Fruit fly (Drosophila melanogaster) whole organism, embryonic: ENCODE data around the gene CG9706.

Experiments
- C15 ChIP-seq: fragments of 200-800 bp; sonication (Bioruptor generic); IDR thresholded peaks from 3 replicates; pipeline ENCODE4 v1.3.6; 2022; ENCODE audit warnings: missing biosample characterization, missing genetic modification characterization
- CG10366 ChIP-seq: fragments of 200-800 bp; sonication (Bioruptor generic); IDR thresholded peaks from 2 replicates; pipeline ENCODE4 v1.3.6; 2022; ENCODE audit warnings: missing biosample characterization, missing genetic modification characterization
- CG10462 ChIP-seq: fragments of 200-800 bp; sonication (Bioruptor generic); optimal IDR thresholded peaks from 2 replicates; lab custom pipeline; 2016; ENCODE audit warnings: missing biosample characterization, missing genetic modification characterization
- CG12219 ChIP-seq: fragments of 200-800 bp; sonication (Bioruptor generic); optimal IDR thresholded peaks from 3 replicates; lab custom pipeline; 2018; ENCODE audit warnings: missing biosample characterization, mild to moderate bottlenecking, missing genetic modification characterization
- CG14441 ChIP-seq: fragments of 200-800 bp; sonication (Bioruptor generic); IDR thresholded peaks from 2 replicates; pipeline ENCODE4 v1.3.6; 2022; ENCODE audit warnings: missing biosample characterization, missing genetic modification characterization
- CG14860 ChIP-seq: fragments of 200-800 bp; sonication (Bioruptor generic); IDR thresholded peaks from 3 replicates; pipeline ENCODE4 v1.3.6; 2022; ENCODE audit warnings: missing biosample characterization, missing genetic modification characterization; ENCODE audit not compliant: partially characterized antibody
- CG15011 ChIP-seq: fragments of 200-800 bp; sonication (Bioruptor generic); optimal IDR thresholded peaks from 3 replicates; lab custom pipeline; 2018; ENCODE audit warnings: missing biosample characterization, mild to moderate bottlenecking, missing genetic modification characterization
- CG17186 ChIP-seq: fragments of 200-800 bp; sonication (Bioruptor generic); optimal IDR thresholded peaks from 3 replicates; lab custom pipeline; 2017; ENCODE audit warnings: missing biosample characterization, missing genetic modification reagents, missing genetic modification characterization
- CG2116 ChIP-seq: fragments of 200-800 bp; sonication (Bioruptor generic); optimal IDR thresholded peaks from 3 replicates; lab custom pipeline; 2018; ENCODE audit warnings: missing biosample characterization, mild to moderate bottlenecking, missing genetic modification characterization
- CG2678 ChIP-seq: fragments of 200-800 bp; sonication (Bioruptor generic); optimal IDR thresholded peaks from 3 replicates; lab custom pipeline; 2019; ENCODE audit warnings: missing biosample characterization, mild to moderate bottlenecking, missing genetic modification characterization, moderate library complexity
- CG30020 ChIP-seq: fragments of 200-800 bp; optimal IDR thresholded peaks from 2 replicates; lab custom pipeline; 2019; ENCODE audit warnings: missing biosample characterization, mild to moderate bottlenecking, missing genetic modification characterization, moderate library complexity
- CG3838 ChIP-seq: fragments of 200-800 bp; sonication (Bioruptor generic); optimal IDR thresholded peaks from 3 replicates; lab custom pipeline; 2016; ENCODE audit warnings: missing biosample characterization, missing genetic modification characterization
- CG8281 ChIP-seq: fragments of 200-800 bp; sonication (Bioruptor generic); optimal IDR thresholded peaks from 2 replicates; lab custom pipeline; 2018; ENCODE audit warnings: missing biosample characterization, mild to moderate bottlenecking, missing genetic modification characterization, moderate library complexity
- CG9437 ChIP-seq: fragments of 200-800 bp; sonication (Bioruptor generic); optimal IDR thresholded peaks from 2 replicates; lab custom pipeline; 2018; ENCODE audit warnings: missing biosample characterization, mild to moderate bottlenecking, missing genetic modification characterization
- D19A ChIP-seq: fragments of 200-800 bp; optimal IDR thresholded peaks from 3 replicates; lab custom pipeline; 2019; ENCODE audit warnings: missing biosample characterization, mild to moderate bottlenecking, missing genetic modification characterization, moderate library complexity
- Dip2 ChIP-seq: fragments of 200-800 bp; sonication (Bioruptor generic); IDR thresholded peaks from 2 replicates; pipeline ENCODE4 v1.3.6; 2022; ENCODE audit warnings: missing biosample characterization, missing genetic modification characterization
- E2f1 ChIP-seq: fragments of 200-800 bp; sonication (Bioruptor generic); IDR thresholded peaks from 2 replicates; pipeline ENCODE4 v1.3.6; 2022; ENCODE audit warnings: missing biosample characterization, missing genetic modification characterization
- H15 ChIP-seq: fragments of 200-800 bp; sonication (Bioruptor generic); IDR thresholded peaks from 3 replicates; pipeline ENCODE4 v1.3.6; 2022; ENCODE audit warnings: missing biosample characterization, missing genetic modification characterization
- Hr51 ChIP-seq, 2 experiments: fragments of 200-800 bp; sonication (Bioruptor generic); optimal IDR thresholded peaks; 2 replicates in 1 of 2; 3 replicates in 1 of 2; lab custom pipeline; 2016 to 2018; ENCODE audit warnings: missing biosample characterization in 2 of 2, missing genetic modification characterization in 2 of 2, mild to moderate bottlenecking in 1 of 2, moderate library complexity in 1 of 2
- Nf-YA ChIP-seq: fragments of 200-800 bp; sonication (Bioruptor generic); IDR thresholded peaks from 2 replicates; pipeline ENCODE4 v1.3.6; 2022; ENCODE audit warnings: missing biosample characterization, missing genetic modification characterization
- Poxn ChIP-seq: fragments of 200-800 bp; sonication (Bioruptor generic); IDR thresholded peaks from 2 replicates; pipeline ENCODE4 v1.3.6; 2022; ENCODE audit warnings: missing biosample characterization, missing genetic modification characterization
- Sry-β ChIP-seq: fragments of 200-800 bp; sonication (Bioruptor generic); optimal IDR thresholded peaks from 2 replicates; lab custom pipeline; 2018; ENCODE audit warnings: missing biosample characterization, mild to moderate bottlenecking, missing genetic modification characterization, moderate library complexity
- Stat92E ChIP-seq, 3 experiments: fragments of >200 bp in 2 of 3; fragments of 200-800 bp in 1 of 3; sonication (Bioruptor generic) in 1 of 3; optimal IDR thresholded peaks; 2 replicates each; lab custom pipeline; 2017 to 2019; ENCODE audit warnings: missing biosample characterization in 3 of 3, missing genetic modification characterization in 3 of 3, mild to moderate bottlenecking in 1 of 3, moderate library complexity in 1 of 3
- ab ChIP-seq: fragments of 200-800 bp; sonication (Bioruptor generic); optimal IDR thresholded peaks from 2 replicates; lab custom pipeline; 2016; ENCODE audit warnings: missing biosample characterization, missing genetic modification characterization
- bab2 ChIP-seq: fragments of 200-800 bp; sonication (Bioruptor generic); optimal IDR thresholded peaks from 2 replicates; lab custom pipeline; 2016; ENCODE audit warnings: missing biosample characterization, missing genetic modification characterization
- bbx ChIP-seq: fragments of 200-800 bp; sonication (Bioruptor generic); IDR thresholded peaks from 2 replicates; pipeline ENCODE4 v1.3.6; 2022; ENCODE audit warnings: missing biosample characterization, missing genetic modification characterization; ENCODE audit not compliant: partially characterized antibody
- bigmax ChIP-seq: fragments of 200-800 bp; sonication (Bioruptor generic); optimal IDR thresholded peaks from 2 replicates; lab custom pipeline; 2018; ENCODE audit warnings: missing biosample characterization, mild to moderate bottlenecking, missing genetic modification characterization
- bsh ChIP-seq, 2 experiments: fragments of 200-800 bp; sonication (Bioruptor generic); optimal IDR thresholded peaks; 2 replicates each; lab custom pipeline; 2017 to 2018; ENCODE audit warnings: mild to moderate bottlenecking in 2 of 2, missing biosample characterization in 2 of 2, missing genetic modification characterization in 2 of 2, moderate library complexity in 1 of 2
- chif ChIP-seq, 2 experiments: fragments of 200-800 bp; sonication (Bioruptor generic); optimal IDR thresholded peaks; 3 replicates each; lab custom pipeline; 2016; ENCODE audit warnings: missing biosample characterization in 2 of 2, missing genetic modification characterization in 2 of 2
- chm ChIP-seq: fragments of 200-800 bp; sonication (Bioruptor generic); IDR thresholded peaks from 2 replicates; pipeline ENCODE4 v1.3.6; 2022; ENCODE audit warnings: missing biosample characterization, missing genetic modification characterization
- croc ChIP-seq: fragments of 200-800 bp; sonication (Bioruptor generic); conservative IDR thresholded peaks from 3 replicates; pipeline ENCODE4 v1.3.6; 2022; ENCODE audit warnings: missing biosample characterization, missing genetic modification characterization
- dmrt11E ChIP-seq: fragments of 200-800 bp; sonication (Bioruptor generic); optimal IDR thresholded peaks from 3 replicates; lab custom pipeline; 2018; ENCODE audit warnings: missing biosample characterization, mild to moderate bottlenecking, missing genetic modification characterization, moderate library complexity
- gcm2 ChIP-seq: fragments of 200-800 bp; sonication (Bioruptor generic); optimal IDR thresholded peaks from 2 replicates; lab custom pipeline; 2016; ENCODE audit warnings: missing biosample characterization, missing genetic modification characterization
- gsb ChIP-seq: fragments of 200-800 bp; sonication (Bioruptor generic); IDR thresholded peaks from 2 replicates; pipeline ENCODE4 v1.3.6; 2022; ENCODE audit warnings: missing biosample characterization, missing genetic modification characterization
- lbe ChIP-seq: fragments of 200-800 bp; sonication (Bioruptor generic); optimal IDR thresholded peaks from 2 replicates; lab custom pipeline; 2016; ENCODE audit warnings: missing biosample characterization, mild to moderate bottlenecking, missing genetic modification characterization
- lov ChIP-seq, 2 experiments: fragments of 200-800 bp in 1 of 2; fragments of >200 bp in 1 of 2; sonication (Bioruptor generic) in 1 of 2; IDR thresholded peaks in 1 of 2; optimal IDR thresholded peaks in 1 of 2; 2 replicates in 1 of 2; 3 replicates in 1 of 2; pipeline versions ENCODE4 v1.3.6 to Lab custom; 2017 to 2022; ENCODE audit warnings: missing biosample characterization in 1 of 2, missing genetic modification characterization in 1 of 2
- maf-S ChIP-seq: fragments of 200-800 bp; sonication (Bioruptor generic); optimal IDR thresholded peaks from 2 replicates; lab custom pipeline; 2016; ENCODE audit warnings: missing biosample characterization, missing genetic modification characterization
- nau ChIP-seq: fragments of 200-800 bp; sonication (Bioruptor generic); optimal IDR thresholded peaks from 3 replicates; lab custom pipeline; 2017; ENCODE audit warnings: missing biosample characterization, mild to moderate bottlenecking, missing genetic modification characterization, missing genetic modification reagents
- nom ChIP-seq: fragments of 200-800 bp; sonication (Bioruptor generic); optimal IDR thresholded peaks from 2 replicates; lab custom pipeline; 2017; ENCODE audit warnings: missing biosample characterization, missing genetic modification characterization, mild to moderate bottlenecking, moderate library complexity, missing genetic modification reagents
- oc ChIP-seq: fragments of 200-800 bp; sonication (Bioruptor generic); optimal IDR thresholded peaks from 2 replicates; lab custom pipeline; 2018; ENCODE audit warnings: missing biosample characterization, mild to moderate bottlenecking, missing genetic modification characterization, moderate library complexity
- phol ChIP-seq: fragments of 200-800 bp; sonication (Bioruptor generic); optimal IDR thresholded peaks from 3 replicates; lab custom pipeline; 2018; ENCODE audit warnings: missing biosample characterization, mild to moderate bottlenecking, missing genetic modification characterization, moderate library complexity
- rib ChIP-seq: fragments of 200-800 bp; sonication (Bioruptor generic); IDR thresholded peaks from 2 replicates; pipeline ENCODE4 v1.3.6; 2022; ENCODE audit warnings: missing biosample characterization, missing genetic modification characterization
- slbo ChIP-seq: fragments of 200-800 bp; sonication (Bioruptor generic); IDR thresholded peaks from 2 replicates; pipeline ENCODE4 v1.3.6; 2022; ENCODE audit warnings: missing biosample characterization, missing genetic modification characterization
- sna ChIP-seq: fragments of 200-800 bp; sonication (Bioruptor generic); IDR thresholded peaks from 2 replicates; pipeline ENCODE4 v1.3.6; 2022; ENCODE audit warnings: missing biosample characterization, missing genetic modification characterization; ENCODE audit not compliant: partially characterized antibody
- unpg ChIP-seq: fragments of 200-800 bp; sonication (Bioruptor generic); optimal IDR thresholded peaks from 3 replicates; lab custom pipeline; 2018; ENCODE audit warnings: missing biosample characterization, mild to moderate bottlenecking, missing genetic modification characterization, moderate library complexity
- wor ChIP-seq: fragments of 200-800 bp; sonication (Bioruptor generic); IDR thresholded peaks from 2 replicates; pipeline ENCODE4 v1.3.6; 2022; ENCODE audit warnings: missing biosample characterization, missing genetic modification characterization
- zen ChIP-seq: fragments of 200-800 bp; sonication (Bioruptor generic); optimal IDR thresholded peaks from 3 replicates; lab custom pipeline; 2018; ENCODE audit warnings: missing biosample characterization, mild to moderate bottlenecking, missing genetic modification characterization, moderate library complexity
- zf30C ChIP-seq: fragments of 200-800 bp; sonication (Bioruptor generic); optimal IDR thresholded peaks from 3 replicates; lab custom pipeline; 2018; ENCODE audit warnings: missing biosample characterization, mild to moderate bottlenecking, missing genetic modification characterization

Gene CG9706

dm6 chr3L:16768001-16768652 is 14.7 kb upstream of the CG9706 start (continued):
- TF ChIP-seq CG3838 (GFP tag; lab: Kevin White, UChicago) (no peak), bigmax (GFP tag; lab: Kevin White, UChicago) (no peak), CG2678 (tag; lab: Kevin White, UChicago) (peak; percentile 50), sna (GFP tag; lab: Robert Waterston, UW) (0 out of 2 replicates have a peak, but pooled peaks have one; percentile 24), E2f1 (no peak), Hr51 (GFP tag; optimal IDR thresholded peaks at IDR 0.05; lab: Kevin White, UChicago) (peak in 1 of 2 experiments; percentile 23), chif (GFP tag; optimal IDR thresholded peaks at IDR 0.05; lab: Kevin White, UChicago) (peak; percentile 12 to 36), slbo (peak; percentile 9; the same call in 1 of the 2 replicates), croc (peak; percentile 32; the same call in 1 of the 3 replicates), CG14441 (0 out of 2 replicates have a peak, but pooled peaks have one; percentile 44), maf-S (GFP tag; lab: Kevin White, UChicago) (no peak), chm (peak; percentile 51; the same call in 1 of the 2 replicates), CG10462 (GFP tag; lab: Kevin White, UChicago) (no peak), CG10366 (GFP tag; lab: Robert Waterston, UW) (peak; percentile 20; the same call in 1 of the 2 replicates), lbe (GFP tag; lab: Kevin White, UChicago) (no peak), Dip2 (GFP tag; lab: Robert Waterston, UW) (no peak), wor (GFP tag; lab: Robert Waterston, UW) (no peak), CG8281 (peak; percentile 4), unpg (peak; percentile 49), bsh (GFP tag; optimal IDR thresholded peaks at IDR 0.05; lab: Kevin White, UChicago) (peak in 1 of 2 experiments; percentile 46), CG12219 (GFP tag; lab: Kevin White, UChicago) (no peak), ab (GFP tag; lab: Kevin White, UChicago) (no peak), gsb (GFP tag; lab: Robert Waterston, UW) (no peak), CG9437 (GFP tag; lab: Kevin White, UChicago) (no peak), lov (optimal IDR thresholded peaks at IDR 0.05; lab: Kevin White, UChicago) (no peak), lov (GFP tag; IDR thresholded peaks at IDR 0.05; lab: Robert Waterston, UW) (no peak), phol (peak; percentile 66), bab2 (peak; percentile 23), CG30020 (no peak), Poxn (GFP tag; lab: Robert Waterston, UW) (no peak), CG15011 (GFP tag; lab: Kevin White, UChicago) (no peak), nau (no peak), bbx (GFP tag; lab: Robert Waterston, UW) (no peak), D19A (tag; lab: Kevin White, UChicago) (peak; percentile 43), gcm2 (GFP tag; lab: Kevin White, UChicago) (no peak), zen (tag; lab: Kevin White, UChicago) (peak; percentile 74), rib (GFP tag; lab: Robert Waterston, UW) (0 out of 2 replicates have a peak, but pooled peaks have one; percentile 24), Nf-YA (GFP tag; lab: Robert Waterston, UW) (no peak), CG17186 (no peak), H15 (GFP tag; lab: Robert Waterston, UW) (no peak), C15 (GFP tag; lab: Robert Waterston, UW) (no peak), CG14860 (GFP tag; lab: Robert Waterston, UW) (peak; percentile 53; the same call in 2 of the 3 replicates), Sry-β (GFP tag; lab: Kevin White, UChicago) (no peak), dmrt11E (tag; lab: Kevin White, UChicago) (peak; percentile 69), zf30C (GFP tag; lab: Kevin White, UChicago) (no peak), CG2116 (GFP tag; lab: Kevin White, UChicago) (no peak), nom (no peak), Stat92E (GFP tag; optimal IDR thresholded peaks at IDR 0.05; lab: Kevin White, UChicago) (no peak), oc (tag; lab: Kevin White, UChicago) (no peak)
